Fruit fly (Drosophila melanogaster): ENCODE measurements around the gene CG10750.

DNA sequence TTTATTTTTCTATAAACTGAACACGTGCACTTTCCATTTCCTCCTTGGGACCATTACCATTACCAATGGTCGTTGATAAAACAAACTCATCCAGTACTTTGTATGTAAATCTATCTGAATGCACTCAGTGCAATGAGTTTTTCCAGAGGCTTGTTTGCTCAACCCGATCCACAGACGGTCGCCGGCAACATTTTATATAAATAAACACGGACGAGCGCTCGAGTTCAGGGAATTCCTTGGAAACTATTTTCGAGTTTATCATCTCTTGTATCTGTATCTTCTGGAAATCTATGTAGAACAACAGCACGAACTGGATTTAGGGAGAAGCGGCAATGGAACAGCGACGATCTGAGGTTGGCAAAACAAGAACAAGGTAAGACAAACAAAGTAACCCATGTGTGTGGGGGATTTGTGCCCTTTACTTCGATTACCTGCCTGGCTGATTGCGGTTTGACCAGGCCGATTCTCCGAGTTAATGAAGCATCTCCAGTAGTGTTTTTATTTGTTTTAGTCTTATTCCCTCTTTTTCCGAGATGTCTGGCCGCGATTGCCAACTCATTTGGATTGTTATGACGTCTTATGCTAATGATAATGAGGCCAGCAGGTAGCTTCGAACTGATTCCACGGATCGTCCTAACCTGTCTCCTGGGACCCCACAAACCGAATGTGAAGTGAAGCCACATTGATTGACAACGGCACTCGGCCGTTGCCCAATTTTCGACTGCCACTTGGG lies 41.2 kb downstream of the CG10750 start:
- TF ChIP-seq cic (GFP tag; optimal IDR thresholded peaks at IDR 0.05) (no peak), CG33017 (tag; optimal IDR thresholded peaks at IDR 0.05) (no peak), cnc (optimal IDR thresholded peaks at IDR 0.05) (no peak), kay (GFP tag; ENCODE audit: borderline replicate concordance) (no peak), pad (GFP tag; optimal IDR thresholded peaks at IDR 0.05) (no peak), tj (GFP tag; optimal IDR thresholded peaks at IDR 0.05) (no peak)
